Fruit fly (Drosophila melanogaster): ENCODE data around the gene RpS5a.
A peak's percentile ranks its signal among the peaks of the same experiment; 100 is the strongest.

RpS5a gene

DNA sequence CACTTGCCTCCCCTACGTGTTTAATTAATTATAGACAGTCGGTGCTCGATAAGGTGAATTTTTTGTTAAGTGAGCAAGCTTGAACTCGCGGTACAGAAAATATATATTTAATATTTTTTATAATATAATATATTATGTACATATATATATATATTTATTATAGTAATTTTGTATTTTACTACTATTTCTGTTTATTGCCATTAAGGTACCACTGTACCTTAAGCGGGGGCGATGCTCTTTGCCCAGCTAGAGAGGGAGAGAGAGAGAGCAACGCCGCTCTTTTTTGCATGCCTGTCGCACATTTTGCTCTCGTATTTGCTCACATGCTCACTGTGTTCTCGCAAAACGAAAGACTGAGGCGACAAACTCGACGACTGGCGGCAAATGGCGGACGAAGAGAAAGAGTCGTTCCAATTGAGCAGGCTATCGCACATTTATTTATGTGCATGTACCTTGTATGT is 22.4 kb upstream of the RpS5a start (continued):
- TF ChIP-seq CG9876 (GFP tag; optimal IDR thresholded peaks at IDR 0.05) (no peak), CHES-1-like (GFP tag; optimal IDR thresholded peaks at IDR 0.05) (no peak), Nf-YC (tag; optimal IDR thresholded peaks at IDR 0.05) (peak; percentile 41), dysf (GFP tag; IDR thresholded peaks at IDR 0.05) (peak; percentile 68; the same call in 2 of the 3 replicates), CG31441 (GFP tag; IDR thresholded peaks at IDR 0.05) (0 out of 2 replicates have a peak, but pooled peaks have one; percentile 32), Atf6 (GFP tag; IDR thresholded peaks at IDR 0.05) (peak; percentile 40; the same call in 1 of the 2 replicates), ci (GFP tag; IDR thresholded peaks at IDR 0.05) (0 out of 3 replicates have a peak, but pooled peaks have one; percentile 24), CG2120 (GFP tag; optimal IDR thresholded peaks at IDR 0.05) (peak; percentile 31), gro (GFP tag; optimal IDR thresholded peaks at IDR 0.05) (no peak), CG6175 (GFP tag; IDR thresholded peaks at IDR 0.05) (no peak), Elba2 (GFP tag; optimal IDR thresholded peaks at IDR 0.05) (peak; percentile 77), bbx (GFP tag; IDR thresholded peaks at IDR 0.05; ENCODE audit: partially characterized antibody) (no peak), unpg (GFP tag; optimal IDR thresholded peaks at IDR 0.05) (peak; percentile 57), usp (GFP tag; optimal IDR thresholded peaks at IDR 0.05) (no peak), HLH3B (GFP tag; IDR thresholded peaks at IDR 0.05) (peak; percentile 48; the same call in 1 of the 2 replicates), CG18599 (GFP tag; optimal IDR thresholded peaks at IDR 0.05) (peak; percentile 73), CG14014 (GFP tag; IDR thresholded peaks at IDR 0.05) (peak; percentile 63; the same call in 1 of the 2 replicates), MTF-1 (GFP tag; optimal IDR thresholded peaks at IDR 0.05; ENCODE audit: borderline replicate concordance) (peak; percentile 8), CG2678 (tag; optimal IDR thresholded peaks at IDR 0.05) (peak; percentile 68), CG5180 (GFP tag; optimal IDR thresholded peaks at IDR 0.05) (no peak), CG11695 (GFP tag; IDR thresholded peaks at IDR 0.05) (peak; percentile 69; the same call in 2 of the 3 replicates), sr (GFP tag; IDR thresholded peaks at IDR 0.05) (no peak), CG10267 (tag; optimal IDR thresholded peaks at IDR 0.05) (peak; percentile 21), lab (GFP tag; optimal IDR thresholded peaks at IDR 0.05) (peak; percentile 76), CG8765 (GFP tag; IDR thresholded peaks at IDR 0.05) (no peak), hkb (optimal IDR thresholded peaks at IDR 0.05) (no peak), hkb (GFP tag; IDR thresholded peaks at IDR 0.05) (peak; percentile 55; the same call in 1 of the 2 replicates), trh (GFP tag; optimal IDR thresholded peaks at IDR 0.05) (no peak), gem (tag; optimal IDR thresholded peaks at IDR 0.05) (peak; percentile 60), Kr (GFP tag; optimal IDR thresholded peaks at IDR 0.05) (no peak), tgo (GFP tag; IDR thresholded peaks at IDR 0.05) (peak; percentile 58), BtbVII (GFP tag; optimal IDR thresholded peaks at IDR 0.05) (peak; percentile 29), Taf1 (GFP tag; IDR thresholded peaks at IDR 0.05) (peak; percentile 14; the same call in 1 of the 2 replicates), row (GFP tag; IDR thresholded peaks at IDR 0.05) (peak; percentile 72), jigr1 (GFP tag; IDR thresholded peaks at IDR 0.05) (no peak), CG1233 (GFP tag; optimal IDR thresholded peaks at IDR 0.05) (peak; percentile 7), crp (GFP tag; optimal IDR thresholded peaks at IDR 0.05) (no peak), ssp (GFP tag; IDR thresholded peaks at IDR 0.05) (0 out of 2 replicates have a peak, but pooled peaks have one; percentile 14), Sox100B (GFP tag; optimal IDR thresholded peaks at IDR 0.05) (peak; percentile 28), Optix (GFP tag; IDR thresholded peaks at IDR 0.05) (0 out of 3 replicates have a peak, but pooled peaks have one; percentile 22), ranshi (GFP tag; IDR thresholded peaks at IDR 0.05) (peak; percentile 42; the same call in 1 of the 2 replicates), CG18476 (GFP tag; optimal IDR thresholded peaks at IDR 0.05) (no peak), CG6654 (GFP tag; optimal IDR thresholded peaks at IDR 0.05) (no peak), fd102C (GFP tag; optimal IDR thresholded peaks at IDR 0.05) (no peak), CG6791 (GFP tag; IDR thresholded peaks at IDR 0.05; ENCODE audit: partially characterized antibody) (no peak), CG13424 (tag; optimal IDR thresholded peaks at IDR 0.05) (peak; percentile 55), HLHmδ (GFP tag; optimal IDR thresholded peaks at IDR 0.05) (no peak), CG12236 (GFP tag; optimal IDR thresholded peaks at IDR 0.05) (no peak), CG7987 (GFP tag; optimal IDR thresholded peaks at IDR 0.05) (no peak), otp (GFP tag; IDR thresholded peaks at IDR 0.05) (0 out of 3 replicates have a peak, but pooled peaks have one; percentile 44)

All from whole organism, embryonic.